Worm (Caenorhabditis elegans) whole organism, late embryonic: ENCODE measurements around the gene pptr-1.

Experiments used
- F13H6.1 ChIP-seq: sonication (generic microtip); optimal IDR thresholded peaks from 2 replicates; lab custom pipeline; 2016; ENCODE audit warnings: missing genetic modification characterization, missing compliant biosample characterization
- K09A11.1 ChIP-seq: sonication (generic microtip); optimal IDR thresholded peaks from 2 replicates; lab custom pipeline; 2017; ENCODE audit warnings: antibody characterized with exemption, mild to moderate bottlenecking, missing genetic modification characterization, missing compliant biosample characterization; ENCODE audit not compliant: insufficient read depth
- T23F11.4 ChIP-seq: fragments of 200-800 bp; sonication (Bioruptor generic); optimal IDR thresholded peaks from 2 replicates; lab custom pipeline; 2018; ENCODE audit warnings: mild to moderate bottlenecking, missing genetic modification characterization, missing compliant biosample characterization
- Y22D7AL.16 ChIP-seq: sonication (generic microtip); optimal IDR thresholded peaks from 2 replicates; lab custom pipeline; 2016; ENCODE audit warnings: missing genetic modification characterization, missing compliant biosample characterization
- ahr-1 ChIP-seq: sonication (generic microtip); optimal IDR thresholded peaks from 2 replicates; lab custom pipeline; 2016; ENCODE audit warnings: missing genetic modification characterization, missing compliant biosample characterization
- ama-1 ChIP-seq: fragments of 150-350 bp; optimal IDR thresholded peaks from 2 replicates; lab custom pipeline; 2014
- ceh-18 ChIP-seq: sonication (generic microtip); optimal IDR thresholded peaks from 2 replicates; lab custom pipeline; 2016; ENCODE audit warnings: missing genetic modification characterization, missing compliant biosample characterization
- ceh-19 ChIP-seq: fragments of 200-800 bp; sonication (Bioruptor generic); optimal IDR thresholded peaks from 2 replicates; lab custom pipeline; 2018; ENCODE audit warnings: mild to moderate bottlenecking, missing genetic modification characterization, missing compliant biosample characterization
- ceh-2 ChIP-seq: sonication (generic microtip); optimal IDR thresholded peaks from 2 replicates; lab custom pipeline; 2016; ENCODE audit warnings: missing genotype, missing genetic modification characterization, missing compliant biosample characterization
- ceh-22 ChIP-seq: sonication (generic microtip); optimal IDR thresholded peaks from 2 replicates; lab custom pipeline; 2017; ENCODE audit warnings: missing biosample characterization, missing genetic modification characterization
- ceh-24 ChIP-seq: sonication (generic microtip); optimal IDR thresholded peaks from 2 replicates; lab custom pipeline; 2016; ENCODE audit warnings: mild to moderate bottlenecking, missing genetic modification characterization, missing compliant biosample characterization
- ceh-31 ChIP-seq: sonication (generic microtip); optimal IDR thresholded peaks from 2 replicates; lab custom pipeline; 2016; ENCODE audit warnings: missing genetic modification characterization, missing compliant biosample characterization
- ceh-34 ChIP-seq: sonication (generic microtip); optimal IDR thresholded peaks from 2 replicates; lab custom pipeline; 2016; ENCODE audit warnings: mild to moderate bottlenecking, missing genetic modification characterization, missing compliant biosample characterization
- ceh-45 ChIP-seq: fragments of 200-800 bp; sonication (Bioruptor generic); IDR thresholded peaks from 2 replicates; pipeline ENCODE4 v1.3.6; 2022; ENCODE audit warnings: missing genetic modification reagents, missing genetic modification characterization, missing compliant biosample characterization
- ceh-48 ChIP-seq: sonication (generic microtip); optimal IDR thresholded peaks from 2 replicates; lab custom pipeline; 2016; ENCODE audit warnings: missing genetic modification characterization, inconsistent platforms, missing compliant biosample characterization
- ceh-6 ChIP-seq: fragments of 200-800 bp; sonication (Bioruptor generic); optimal IDR thresholded peaks from 2 replicates; lab custom pipeline; 2018; ENCODE audit warnings: mild to moderate bottlenecking, missing genetic modification characterization, missing compliant biosample characterization
- ceh-9 ChIP-seq: sonication (generic microtip); optimal IDR thresholded peaks from 2 replicates; lab custom pipeline; 2016; ENCODE audit warnings: mild to moderate bottlenecking, missing genetic modification characterization, inconsistent platforms, missing compliant biosample characterization
- che-1 ChIP-seq: sonication (generic microtip); optimal IDR thresholded peaks from 2 replicates; lab custom pipeline; 2016; ENCODE audit warnings: mild to moderate bottlenecking, missing genetic modification characterization, missing compliant biosample characterization
- ets-4 ChIP-seq: sonication (generic microtip); optimal IDR thresholded peaks from 2 replicates; lab custom pipeline; 2016; ENCODE audit warnings: missing genetic modification characterization, missing compliant biosample characterization
- fkh-10 ChIP-seq: fragments of 150-350 bp; optimal IDR thresholded peaks from 2 replicates; lab custom pipeline; 2014; ENCODE audit warnings: missing biosample characterization, missing genetic modification reagents, missing genetic modification characterization
- hlh-15 ChIP-seq: sonication (generic microtip); optimal IDR thresholded peaks from 2 replicates; lab custom pipeline; 2016; ENCODE audit warnings: missing genetic modification characterization, missing compliant biosample characterization
- hlh-30 ChIP-seq: sonication (generic microtip); optimal IDR thresholded peaks from 2 replicates; lab custom pipeline; 2017; ENCODE audit warnings: antibody characterized with exemption, missing genetic modification characterization, missing compliant biosample characterization; ENCODE audit not compliant: insufficient read depth
- hlh-6 ChIP-seq: sonication (generic microtip); optimal IDR thresholded peaks from 2 replicates; lab custom pipeline; 2016; ENCODE audit warnings: missing genotype, missing genetic modification characterization, missing compliant biosample characterization
- lim-6 ChIP-seq: sonication (generic microtip); optimal IDR thresholded peaks from 2 replicates; lab custom pipeline; 2016; ENCODE audit warnings: missing genetic modification characterization, missing compliant biosample characterization
- lin-11 ChIP-seq: fragments of 200-800 bp; sonication (Bioruptor generic); optimal IDR thresholded peaks from 2 replicates; lab custom pipeline; 2018; ENCODE audit warnings: mild to moderate bottlenecking, missing genetic modification characterization, missing compliant biosample characterization
- madf-2 ChIP-seq: sonication (generic microtip); optimal IDR thresholded peaks from 2 replicates; lab custom pipeline; 2017; ENCODE audit warnings: missing genetic modification characterization, missing compliant biosample characterization
- nfya-1 ChIP-seq: sonication (generic microtip); optimal IDR thresholded peaks from 2 replicates; lab custom pipeline; 2017; ENCODE audit warnings: missing genetic modification characterization, mild to moderate bottlenecking, missing compliant biosample characterization, antibody characterized with exemption, moderate library complexity
- nhr-11 ChIP-seq: fragments of 150-350 bp; optimal IDR thresholded peaks from 2 replicates; lab custom pipeline; 2014; ENCODE audit warnings: missing biosample characterization, missing genetic modification characterization
- nhr-232 ChIP-seq: sonication (generic microtip); optimal IDR thresholded peaks from 2 replicates; lab custom pipeline; 2016; ENCODE audit warnings: missing genetic modification characterization, missing compliant biosample characterization
- npax-4 ChIP-seq: sonication (generic microtip); optimal IDR thresholded peaks from 2 replicates; lab custom pipeline; 2016; ENCODE audit warnings: missing genetic modification characterization, missing compliant biosample characterization
- odd-2 ChIP-seq: sonication (generic microtip); optimal IDR thresholded peaks from 2 replicates; lab custom pipeline; 2017; ENCODE audit warnings: antibody characterized with exemption, mild to moderate bottlenecking, missing genetic modification characterization, missing compliant biosample characterization
- pag-3 ChIP-seq: sonication (generic microtip); optimal IDR thresholded peaks from 2 replicates; lab custom pipeline; 2016; ENCODE audit warnings: missing compliant biosample characterization, missing genetic modification characterization, borderline replicate concordance
- pat-9 ChIP-seq: fragments of 200-800 bp; sonication (Bioruptor generic); optimal IDR thresholded peaks from 2 replicates; lab custom pipeline; 2018; ENCODE audit warnings: mild to moderate bottlenecking, missing genetic modification characterization, moderate library complexity, missing compliant biosample characterization
- pha-2 ChIP-seq: sonication (generic microtip); optimal IDR thresholded peaks from 2 replicates; lab custom pipeline; 2017; ENCODE audit warnings: mild to moderate bottlenecking, missing genetic modification characterization, missing compliant biosample characterization
- rnt-1 ChIP-seq: sonication (generic microtip); optimal IDR thresholded peaks from 2 replicates; lab custom pipeline; 2016; ENCODE audit warnings: missing genetic modification characterization, missing compliant biosample characterization
- sdc-2 ChIP-seq: sonication (generic microtip); optimal IDR thresholded peaks from 2 replicates; lab custom pipeline; 2016; ENCODE audit warnings: missing genotype, missing genetic modification characterization, missing compliant biosample characterization
- sox-4 ChIP-seq: sonication (generic microtip); optimal IDR thresholded peaks from 2 replicates; lab custom pipeline; 2017; ENCODE audit warnings: mild to moderate bottlenecking, missing genetic modification characterization, inconsistent platforms, missing compliant biosample characterization
- syd-9 ChIP-seq: sonication (generic microtip); optimal IDR thresholded peaks from 2 replicates; lab custom pipeline; 2016; ENCODE audit warnings: mild to moderate bottlenecking, missing genetic modification characterization, moderate library complexity, missing compliant biosample characterization
- tbx-2 ChIP-seq: sonication (generic microtip); optimal IDR thresholded peaks from 2 replicates; lab custom pipeline; 2016; ENCODE audit warnings: missing genetic modification characterization, missing compliant biosample characterization
- tbx-7 ChIP-seq: sonication (generic microtip); optimal IDR thresholded peaks from 2 replicates; lab custom pipeline; 2016; ENCODE audit warnings: missing genotype, missing genetic modification characterization, missing compliant biosample characterization
- unc-42 ChIP-seq: sonication (generic microtip); optimal IDR thresholded peaks from 2 replicates; lab custom pipeline; 2016; ENCODE audit warnings: missing genotype, missing genetic modification characterization, missing compliant biosample characterization
- unc-86 ChIP-seq: sonication (generic microtip); optimal IDR thresholded peaks from 2 replicates; lab custom pipeline; 2016; ENCODE audit warnings: missing genetic modification characterization, missing compliant biosample characterization
- zip-5 ChIP-seq: sonication (generic microtip); optimal IDR thresholded peaks from 2 replicates; lab custom pipeline; 2016; ENCODE audit warnings: missing genetic modification characterization, missing compliant biosample characterization

Gene pptr-1

ce11 chrV:16350775-16351378 lies 6.4 kb upstream of the pptr-1 start (continued):
- TF ChIP-seq K09A11.1 (tag; lab: Kevin White, UChicago) = no peak
- TF ChIP-seq unc-42 (tag; lab: Kevin White, UChicago) = peak; percentile 17
- TF ChIP-seq syd-9 (tag; lab: Kevin White, UChicago) = no peak
- TF ChIP-seq ets-4 = no peak
- no peak for TF ChIP-seq nhr-11 (tag; lab: Kevin White, UChicago)

- TF ChIP-seq zip-5 = no peak
- TF ChIP-seq sox-4 (tag; lab: Kevin White, UChicago) = no peak
- no peak for TF ChIP-seq K09A11.1 (tag; lab: Kevin White, UChicago)
- TF ChIP-seq ahr-1 (tag; lab: Kevin White, UChicago) = no peak
- TF ChIP-seq unc-42 (tag; lab: Kevin White, UChicago) = no peak
- no peak for TF ChIP-seq pag-3 (tag; lab: Kevin White, UChicago)
- no peak for TF ChIP-seq fkh-10 (GFP tag; lab: Kevin White, UChicago)
- no peak for TF ChIP-seq nhr-232 (tag; lab: Kevin White, UChicago)
Measured at ce11 chrV:16351757-16352156, 5.6 kb upstream of the pptr-1 start.

- peak; percentile 32 for TF ChIP-seq nfya-1 (tag; lab: Kevin White, UChicago)
- TF ChIP-seq ama-1 (lab: Kevin White, UChicago) = no peak
- peak; percentile 49 for TF ChIP-seq ceh-18
- TF ChIP-seq, all 69 proteins: peak for 2
Measured at ce11 chrV:16352282-16352681, 5.0 kb upstream of the pptr-1 start.

- no peak for TF ChIP-seq ceh-18
- no peak for TF ChIP-seq tbx-2 (tag; lab: Kevin White, UChicago)
- no peak for TF ChIP-seq ceh-48 (tag; lab: Kevin White, UChicago)
- TF ChIP-seq rnt-1 (tag; lab: Kevin White, UChicago) = no peak
- no peak for TF ChIP-seq npax-4 (tag; lab: Kevin White, UChicago)
Measured at ce11 chrV:16354675-16355074, 2.6 kb upstream of the pptr-1 start.

- TF ChIP-seq F13H6.1 (tag; lab: Kevin White, UChicago) (peak; percentile 63), ceh-34 (tag; lab: Kevin White, UChicago) (peak; percentile 65), npax-4 (tag; lab: Kevin White, UChicago) (no peak), pag-3 (tag; lab: Kevin White, UChicago) (no peak), lin-11 (no peak), nhr-11 (tag; lab: Kevin White, UChicago) (no peak), T23F11.4 (no peak), ceh-22 (peak; percentile 59), ceh-31 (tag; lab: Kevin White, UChicago) (peak; percentile 91), hlh-6 (tag; lab: Kevin White, UChicago) (no peak), pat-9 (no peak), Y22D7AL.16 (tag; lab: Kevin White, UChicago) (no peak), madf-2 (tag; lab: Kevin White, UChicago) (no peak), pha-2 (tag; lab: Kevin White, UChicago) (peak; percentile 50), tbx-7 (tag; lab: Kevin White, UChicago) (peak; percentile 26), ceh-19 (peak; percentile 47), ceh-6 (GFP tag; lab: Kevin White, UChicago) (no peak), nhr-232 (tag; lab: Kevin White, UChicago) (no peak), unc-42 (tag; lab: Kevin White, UChicago) (peak; percentile 75), nfya-1 (tag; lab: Kevin White, UChicago) (peak; percentile 92), ceh-24 (tag; lab: Kevin White, UChicago) (no peak), syd-9 (tag; lab: Kevin White, UChicago) (no peak), ceh-2 (tag; lab: Kevin White, UChicago) (peak; percentile 62), che-1 (tag; lab: Kevin White, UChicago) (no peak), hlh-15 (tag; lab: Kevin White, UChicago) (no peak), ceh-9 (tag; lab: Kevin White, UChicago) (no peak), odd-2 (no peak), unc-86 (tag; lab: Kevin White, UChicago) (no peak), hlh-30 (tag; lab: Kevin White, UChicago) (peak; percentile 76), sdc-2 (peak; percentile 49), lim-6 (peak; percentile 41), ceh-45 (GFP tag; lab: Robert Waterston, UW) (no peak), ceh-48 (tag; lab: Kevin White, UChicago) (no peak)
Measured at ce11 chrV:16355941-16356340, 1.4 kb upstream of the pptr-1 start.
